Fruit fly (Drosophila melanogaster) whole organism, embryonic: ENCODE results near the gene TFAM.
A peak's percentile ranks its signal among the peaks of the same experiment; 100 is the strongest.

Experiments
- Antp ChIP-seq: fragments of 200-800 bp; sonication (Bioruptor generic); optimal IDR thresholded peaks from 3 replicates; lab custom pipeline; 2016; ENCODE audit warnings: missing biosample characterization, missing genetic modification characterization
- CG10979 ChIP-seq: fragments of 200-800 bp; sonication (Bioruptor generic); optimal IDR thresholded peaks from 2 replicates; lab custom pipeline; 2018; ENCODE audit warnings: missing biosample characterization, mild to moderate bottlenecking, missing genetic modification characterization, moderate library complexity
- CG14710 ChIP-seq: fragments of 200-800 bp; sonication (Bioruptor generic); optimal IDR thresholded peaks from 3 replicates; lab custom pipeline; 2019; ENCODE audit warnings: missing biosample characterization, mild to moderate bottlenecking, missing genetic modification characterization, moderate library complexity
- CG16813 ChIP-seq: fragments of 200-800 bp; sonication (Bioruptor generic); IDR thresholded peaks from 3 replicates; pipeline ENCODE4 v1.3.6; 2022; ENCODE audit warnings: missing biosample characterization, missing genetic modification characterization; ENCODE audit not compliant: partially characterized antibody
- CG17359 ChIP-seq: fragments of 200-800 bp; sonication (Bioruptor generic); optimal IDR thresholded peaks from 3 replicates; lab custom pipeline; 2018; ENCODE audit warnings: missing biosample characterization, mild to moderate bottlenecking, missing genetic modification characterization, moderate library complexity
- CG17612 ChIP-seq: fragments of 200-800 bp; sonication (Bioruptor generic); IDR thresholded peaks from 2 replicates; pipeline ENCODE4 v1.3.6; 2022; ENCODE audit warnings: missing biosample characterization, missing genetic modification characterization
- CG2712 ChIP-seq: fragments of 200-800 bp; optimal IDR thresholded peaks from 3 replicates; lab custom pipeline; 2019; ENCODE audit warnings: missing biosample characterization, mild to moderate bottlenecking, missing genetic modification characterization, moderate library complexity
- CG2889 ChIP-seq: fragments of 200-800 bp; sonication (Bioruptor generic); IDR thresholded peaks from 3 replicates; pipeline ENCODE4 v1.3.6; 2022; ENCODE audit warnings: missing biosample characterization, missing genetic modification characterization
- CG32772 ChIP-seq: fragments of 200-800 bp; sonication (Bioruptor generic); IDR thresholded peaks from 2 replicates; pipeline ENCODE4 v1.3.6; 2022; ENCODE audit warnings: missing biosample characterization, missing genetic modification characterization
- CG3847 ChIP-seq: fragments of 200-800 bp; sonication (Bioruptor generic); IDR thresholded peaks from 2 replicates; pipeline ENCODE4 v1.3.6; 2022; ENCODE audit warnings: missing biosample characterization, missing genetic modification characterization
- CG4328 ChIP-seq: fragments of 200-800 bp; sonication (Bioruptor generic); optimal IDR thresholded peaks from 3 replicates; lab custom pipeline; 2017; ENCODE audit warnings: missing biosample characterization, missing genetic modification reagents, missing genetic modification characterization
- CG4707 ChIP-seq: fragments of 200-800 bp; sonication (Bioruptor generic); optimal IDR thresholded peaks from 2 replicates; lab custom pipeline; 2018; ENCODE audit warnings: missing biosample characterization, mild to moderate bottlenecking, missing genetic modification characterization, moderate library complexity
- CG6813 ChIP-seq: fragments of 200-800 bp; sonication (Bioruptor generic); optimal IDR thresholded peaks from 2 replicates; lab custom pipeline; 2017; ENCODE audit warnings: missing biosample characterization, missing genetic modification characterization, mild to moderate bottlenecking, moderate library complexity, missing genetic modification reagents
- CG7556 ChIP-seq: fragments of 200-800 bp; sonication (Bioruptor generic); optimal IDR thresholded peaks from 2 replicates; lab custom pipeline; 2017; ENCODE audit warnings: missing biosample characterization, mild to moderate bottlenecking, missing genetic modification characterization
- CG9437 ChIP-seq: fragments of 200-800 bp; sonication (Bioruptor generic); optimal IDR thresholded peaks from 2 replicates; lab custom pipeline; 2018; ENCODE audit warnings: missing biosample characterization, mild to moderate bottlenecking, missing genetic modification characterization
- CG9797 ChIP-seq: fragments of 200-800 bp; sonication (Bioruptor generic); optimal IDR thresholded peaks from 3 replicates; lab custom pipeline; 2018; ENCODE audit warnings: missing biosample characterization, mild to moderate bottlenecking, missing genetic modification characterization
- Dll ChIP-seq: fragments of 200-800 bp; sonication (Bioruptor generic); IDR thresholded peaks from 4 replicates; pipeline ENCODE4 v1.3.6; 2022; ENCODE audit warnings: missing biosample characterization, missing genetic modification characterization; ENCODE audit not compliant: partially characterized antibody
- Doc2 ChIP-seq: fragments of 200-800 bp; sonication (Bioruptor generic); IDR thresholded peaks from 2 replicates; pipeline ENCODE4 v1.3.6; 2022; ENCODE audit warnings: missing biosample characterization, missing genetic modification characterization
- Doc3 ChIP-seq: fragments of 200-800 bp; sonication (Bioruptor generic); IDR thresholded peaks from 3 replicates; pipeline ENCODE4 v1.3.6; 2022; ENCODE audit warnings: missing biosample characterization, missing genetic modification characterization; ENCODE audit not compliant: partially characterized antibody
- Eip74EF ChIP-seq, 2 experiments: fragments of 200-800 bp in 1 of 2; fragments of >200 bp in 1 of 2; sonication (Bioruptor generic) in 1 of 2; optimal IDR thresholded peaks; 2 replicates each; lab custom pipeline; 2017 to 2019; ENCODE audit warnings: missing biosample characterization in 2 of 2, missing genetic modification characterization in 2 of 2, mild to moderate bottlenecking in 1 of 2, moderate library complexity in 1 of 2
- Ets97D ChIP-seq: fragments of 200-800 bp; sonication (Bioruptor generic); optimal IDR thresholded peaks from 3 replicates; lab custom pipeline; 2016; ENCODE audit warnings: missing biosample characterization, missing genetic modification characterization
- H15 ChIP-seq: fragments of 200-800 bp; sonication (Bioruptor generic); IDR thresholded peaks from 3 replicates; pipeline ENCODE4 v1.3.6; 2022; ENCODE audit warnings: missing biosample characterization, missing genetic modification characterization
- Lim3 ChIP-seq: fragments of 200-800 bp; sonication (Bioruptor generic); IDR thresholded peaks from 2 replicates; pipeline ENCODE4 v1.3.6; 2022; ENCODE audit warnings: missing biosample characterization, missing genetic modification characterization
- MBD-R2 ChIP-seq: fragments of 200-800 bp; sonication (Bioruptor generic); IDR thresholded peaks from 2 replicates; pipeline ENCODE4 v1.3.6; 2022; ENCODE audit warnings: missing biosample characterization, missing genetic modification characterization
- MESR4 ChIP-seq: fragments of 200-800 bp; sonication (Bioruptor generic); optimal IDR thresholded peaks from 2 replicates; lab custom pipeline; 2018; ENCODE audit warnings: missing biosample characterization, mild to moderate bottlenecking, missing genetic modification characterization, moderate library complexity
- NC2α ChIP-seq: fragments of 200-800 bp; sonication (Bioruptor generic); optimal IDR thresholded peaks from 2 replicates; lab custom pipeline; 2016; ENCODE audit warnings: missing biosample characterization, missing genetic modification characterization
- Neu2 ChIP-seq: fragments of 200-800 bp; sonication (Bioruptor generic); optimal IDR thresholded peaks from 3 replicates; lab custom pipeline; 2016; ENCODE audit warnings: missing biosample characterization, missing genetic modification characterization, borderline replicate concordance
- Nf-YB ChIP-seq: fragments of 200-800 bp; sonication (Bioruptor generic); optimal IDR thresholded peaks from 3 replicates; lab custom pipeline; 2019; ENCODE audit warnings: missing biosample characterization, mild to moderate bottlenecking, missing genetic modification characterization, moderate library complexity
- Oaz ChIP-seq: fragments of 200-800 bp; sonication (Bioruptor generic); IDR thresholded peaks from 2 replicates; pipeline ENCODE4 v1.3.6; 2022; ENCODE audit warnings: missing biosample characterization, missing genetic modification characterization
- Opbp ChIP-seq: fragments of 200-800 bp; sonication (Bioruptor generic); IDR thresholded peaks from 3 replicates; pipeline ENCODE4 v1.3.6; 2022; ENCODE audit warnings: missing biosample characterization, missing genetic modification characterization; ENCODE audit not compliant: partially characterized antibody
- Sin3A ChIP-seq: fragments of >200 bp; optimal IDR thresholded peaks from 2 replicates; lab custom pipeline; 2018
- ab ChIP-seq: fragments of 200-800 bp; sonication (Bioruptor generic); optimal IDR thresholded peaks from 2 replicates; lab custom pipeline; 2016; ENCODE audit warnings: missing biosample characterization, missing genetic modification characterization
- amos ChIP-seq: fragments of 200-800 bp; sonication (Bioruptor generic); IDR thresholded peaks from 2 replicates; pipeline ENCODE4 v1.3.6; 2022; ENCODE audit warnings: missing biosample characterization, missing genetic modification characterization; ENCODE audit not compliant: partially characterized antibody
- bowl ChIP-seq: fragments of 200-800 bp; sonication (Bioruptor generic); IDR thresholded peaks from 2 replicates; pipeline ENCODE4 v1.3.6; 2022; ENCODE audit warnings: missing biosample characterization, missing genetic modification characterization
- ci ChIP-seq: fragments of 200-800 bp; sonication (Bioruptor generic); IDR thresholded peaks from 3 replicates; pipeline ENCODE4 v1.3.6; 2022; ENCODE audit warnings: missing biosample characterization, missing genetic modification characterization
- crc ChIP-seq: fragments of 200-800 bp; sonication (Bioruptor generic); optimal IDR thresholded peaks from 2 replicates; lab custom pipeline; 2016; ENCODE audit warnings: missing biosample characterization, missing genetic modification characterization
- dm ChIP-seq: fragments of 200-800 bp; sonication (Bioruptor generic); optimal IDR thresholded peaks from 3 replicates; lab custom pipeline; 2016; ENCODE audit warnings: missing biosample characterization, missing genetic modification characterization
- ewg ChIP-seq: fragments of 200-800 bp; sonication (Bioruptor generic); optimal IDR thresholded peaks from 3 replicates; lab custom pipeline; 2017; ENCODE audit warnings: mild to moderate bottlenecking, missing biosample characterization, missing genetic modification reagents, missing genetic modification characterization
- gfzf ChIP-seq: fragments of 200-800 bp; sonication (Bioruptor generic); optimal IDR thresholded peaks from 2 replicates; lab custom pipeline; 2016; ENCODE audit warnings: missing biosample characterization, mild to moderate bottlenecking, missing genetic modification characterization, moderate library complexity
- ham ChIP-seq: fragments of 200-800 bp; sonication (Bioruptor generic); IDR thresholded peaks from 2 replicates; pipeline ENCODE4 v1.3.6; 2022; ENCODE audit warnings: missing biosample characterization, missing genetic modification characterization
- insv ChIP-seq, 2 experiments: fragments of 200-800 bp; sonication (Bioruptor generic); optimal IDR thresholded peaks; 3 replicates each; lab custom pipeline; 2016 to 2018; ENCODE audit warnings: missing biosample characterization in 2 of 2, missing genetic modification characterization in 2 of 2
- ken ChIP-seq: fragments of 200-800 bp; sonication (Bioruptor generic); IDR thresholded peaks from 3 replicates; pipeline ENCODE4 v1.3.6; 2022; ENCODE audit warnings: missing biosample characterization, missing genetic modification characterization
- knrl ChIP-seq: fragments of 200-800 bp; sonication (Bioruptor generic); IDR thresholded peaks from 3 replicates; pipeline ENCODE4 v1.3.6; 2022; ENCODE audit warnings: missing biosample characterization, missing genetic modification characterization; ENCODE audit not compliant: partially characterized antibody
- nmo ChIP-seq: fragments of 200-800 bp; sonication (Bioruptor generic); optimal IDR thresholded peaks from 2 replicates; lab custom pipeline; 2018; ENCODE audit warnings: missing biosample characterization, mild to moderate bottlenecking, missing genetic modification characterization, moderate library complexity
- pita ChIP-seq: fragments of 200-800 bp; sonication (Bioruptor generic); optimal IDR thresholded peaks from 2 replicates; lab custom pipeline; 2017; ENCODE audit warnings: missing biosample characterization, mild to moderate bottlenecking, missing genetic modification characterization
- pzg ChIP-seq: fragments of 200-800 bp; sonication (Bioruptor generic); optimal IDR thresholded peaks from 3 replicates; lab custom pipeline; 2018; ENCODE audit warnings: missing biosample characterization, mild to moderate bottlenecking, missing genetic modification characterization, moderate library complexity
- toy ChIP-seq: fragments of 200-800 bp; sonication (Bioruptor generic); IDR thresholded peaks from 2 replicates; pipeline ENCODE4 v1.3.6; 2022; ENCODE audit warnings: missing biosample characterization, missing genetic modification characterization
- wek ChIP-seq: fragments of 200-800 bp; sonication (Bioruptor generic); optimal IDR thresholded peaks from 3 replicates; lab custom pipeline; 2018; ENCODE audit warnings: missing biosample characterization, mild to moderate bottlenecking, missing genetic modification characterization, moderate library complexity
- zen2 ChIP-seq: fragments of 200-800 bp; sonication (Bioruptor generic); IDR thresholded peaks from 3 replicates; pipeline ENCODE4 v1.3.6; 2022; ENCODE audit warnings: missing biosample characterization, missing genetic modification characterization; ENCODE audit not compliant: partially characterized antibody
- zfh1 ChIP-seq: fragments of 200-800 bp; sonication (Bioruptor generic); IDR thresholded peaks from 3 replicates; pipeline ENCODE4 v1.3.6; 2022; ENCODE audit warnings: missing biosample characterization, missing genetic modification characterization

Gene TFAM

DNA sequence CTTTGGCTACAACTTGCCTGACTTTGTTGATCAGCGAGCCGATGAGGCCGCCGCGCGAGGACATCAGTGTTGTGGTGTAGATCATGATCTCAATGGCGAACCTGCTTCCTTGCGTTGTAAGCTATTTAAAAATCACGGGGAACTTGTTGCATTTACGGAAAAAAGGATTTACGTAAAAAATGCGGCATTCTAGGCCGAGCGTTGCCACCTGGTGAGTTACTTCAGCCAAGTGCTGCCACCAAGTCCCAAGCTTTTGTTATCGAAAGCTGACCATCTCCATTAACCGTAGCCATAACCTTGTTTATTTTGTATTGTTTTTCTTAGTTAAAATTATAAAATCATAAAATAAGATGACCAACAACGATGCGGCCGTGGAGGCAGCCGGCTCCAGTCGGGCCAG, at the start of gene TFAM, which contains the start of gene CG5412 (continued):
- TF ChIP-seq pita (GFP tag; lab: Kevin White, UChicago) (no peak), gfzf (GFP tag; lab: Kevin White, UChicago) (peak; percentile 2), H15 (no peak), CG32772 (no peak), zfh1 (GFP tag; lab: Robert Waterston, UW) (no peak), toy (GFP tag; lab: Robert Waterston, UW) (no peak), Nf-YB (GFP tag; lab: Kevin White, UChicago) (no peak), Eip74EF (GFP tag; optimal IDR thresholded peaks at IDR 0.05; lab: Kevin White, UChicago) (no peak), pzg (GFP tag; lab: Kevin White, UChicago) (peak; percentile 66), CG9437 (peak; percentile 56), CG16813 (GFP tag; lab: Robert Waterston, UW) (peak; percentile 55; the same call in 2 of the 3 replicates), Sin3A (lab: Kevin White, UChicago) (peak; percentile 31), ci (0 out of 3 replicates have a peak, but pooled peaks have one; percentile 9), NC2α (GFP tag; lab: Kevin White, UChicago) (no peak), CG6813 (GFP tag; lab: Kevin White, UChicago) (peak; percentile 2), crc (GFP tag; lab: Kevin White, UChicago) (no peak), zen2 (GFP tag; lab: Robert Waterston, UW) (peak; percentile 33; the same call in 1 of the 3 replicates), Doc2 (GFP tag; lab: Robert Waterston, UW) (no peak), Oaz (GFP tag; lab: Robert Waterston, UW) (no peak), Doc3 (GFP tag; lab: Robert Waterston, UW) (peak; percentile 23; the same call in 1 of the 3 replicates), CG7556 (no peak), CG9797 (GFP tag; lab: Kevin White, UChicago) (peak; percentile 32), nmo (GFP tag; lab: Kevin White, UChicago) (peak; percentile 14), ham (GFP tag; lab: Robert Waterston, UW) (no peak), MBD-R2 (GFP tag; lab: Robert Waterston, UW) (peak; percentile 93), ewg (GFP tag; lab: Kevin White, UChicago) (no peak), ken (GFP tag; lab: Robert Waterston, UW) (no peak), CG4328 (GFP tag; lab: Kevin White, UChicago) (no peak), CG3847 (GFP tag; lab: Robert Waterston, UW) (peak; percentile 37; the same call in 1 of the 2 replicates), bowl (GFP tag; lab: Robert Waterston, UW) (no peak), Dll (GFP tag; lab: Robert Waterston, UW) (no peak; the same call in 3 of the 4 replicates), CG17612 (no peak), Antp (GFP tag; lab: Kevin White, UChicago) (no peak), knrl (GFP tag; lab: Robert Waterston, UW) (no peak), Neu2 (GFP tag; lab: Kevin White, UChicago) (no peak), MESR4 (GFP tag; lab: Kevin White, UChicago) (peak; percentile 83), Opbp (GFP tag; lab: Robert Waterston, UW) (no peak; the same call in 2 of the 3 replicates), CG2889 (GFP tag; lab: Robert Waterston, UW) (no peak), Lim3 (GFP tag; lab: Robert Waterston, UW) (no peak), insv (GFP tag; optimal IDR thresholded peaks at IDR 0.05; lab: Kevin White, UChicago) (no peak), CG4707 (GFP tag; lab: Kevin White, UChicago) (no peak), CG14710 (peak; percentile 21), CG2712 (tag; lab: Kevin White, UChicago) (no peak), dm (GFP tag; lab: Kevin White, UChicago) (peak; percentile 24), Ets97D (GFP tag; lab: Kevin White, UChicago) (no peak), amos (peak; percentile 45; the same call in 1 of the 2 replicates), wek (no peak), CG10979 (tag; lab: Kevin White, UChicago) (no peak), CG17359 (tag; lab: Kevin White, UChicago) (no peak), ab (GFP tag; lab: Kevin White, UChicago) (no peak)
